Worm (Caenorhabditis elegans) whole organism, early embryonic: ENCODE results near the gene smrd-1.

Source experiments
- aly-1 ChIP-seq: sonication (generic microtip); optimal IDR thresholded peaks from 2 replicates; lab custom pipeline; 2016; ENCODE audit warnings: missing genetic modification characterization, missing compliant biosample characterization
- ama-1 ChIP-seq: fragments of 150-350 bp; optimal IDR thresholded peaks from 2 replicates; lab custom pipeline; 2014
- ceh-13 ChIP-seq: fragments of 200-800 bp; sonication (Bioruptor generic); optimal IDR thresholded peaks from 2 replicates; lab custom pipeline; 2018; ENCODE audit warnings: mild to moderate bottlenecking, missing genetic modification characterization, missing compliant biosample characterization
- ceh-36 ChIP-seq: sonication (generic microtip); optimal IDR thresholded peaks from 2 replicates; lab custom pipeline; 2016; ENCODE audit warnings: missing genetic modification characterization, inconsistent platforms, missing compliant biosample characterization
- ets-7 ChIP-seq: sonication (generic microtip); optimal IDR thresholded peaks from 2 replicates; lab custom pipeline; 2016; ENCODE audit warnings: missing genotype, missing genetic modification characterization, missing compliant biosample characterization
- hnd-1 ChIP-seq: sonication (generic microtip); optimal IDR thresholded peaks from 2 replicates; lab custom pipeline; 2016; ENCODE audit warnings: missing genetic modification characterization, missing compliant biosample characterization
- scrt-1 ChIP-seq: fragments of 200-800 bp; sonication (Bioruptor generic); IDR thresholded peaks from 2 replicates; pipeline ENCODE4 v1.3.6; 2022; ENCODE audit warnings: missing genetic modification characterization, missing compliant biosample characterization
- sea-1 ChIP-seq: fragments of 200-800 bp; sonication (Bioruptor generic); conservative IDR thresholded peaks from 2 replicates; pipeline ENCODE4 v1.3.6; 2022; ENCODE audit warnings: missing genetic modification characterization, missing compliant biosample characterization
- tbx-11 ChIP-seq: fragments of 200-800 bp; sonication (Bioruptor generic); IDR thresholded peaks from 2 replicates; pipeline ENCODE4 v1.3.6; 2022; ENCODE audit warnings: missing genetic modification characterization, missing compliant biosample characterization
- tbx-37 ChIP-seq: fragments of 200-800 bp; sonication (Bioruptor generic); conservative IDR thresholded peaks from 2 replicates; pipeline ENCODE4 v1.3.6; 2022; ENCODE audit warnings: missing genetic modification reagents, missing genetic modification characterization, missing compliant biosample characterization
- tra-4 ChIP-seq: sonication (generic microtip); optimal IDR thresholded peaks from 2 replicates; lab custom pipeline; 2017; ENCODE audit warnings: missing genetic modification characterization, missing compliant biosample characterization

DNA sequence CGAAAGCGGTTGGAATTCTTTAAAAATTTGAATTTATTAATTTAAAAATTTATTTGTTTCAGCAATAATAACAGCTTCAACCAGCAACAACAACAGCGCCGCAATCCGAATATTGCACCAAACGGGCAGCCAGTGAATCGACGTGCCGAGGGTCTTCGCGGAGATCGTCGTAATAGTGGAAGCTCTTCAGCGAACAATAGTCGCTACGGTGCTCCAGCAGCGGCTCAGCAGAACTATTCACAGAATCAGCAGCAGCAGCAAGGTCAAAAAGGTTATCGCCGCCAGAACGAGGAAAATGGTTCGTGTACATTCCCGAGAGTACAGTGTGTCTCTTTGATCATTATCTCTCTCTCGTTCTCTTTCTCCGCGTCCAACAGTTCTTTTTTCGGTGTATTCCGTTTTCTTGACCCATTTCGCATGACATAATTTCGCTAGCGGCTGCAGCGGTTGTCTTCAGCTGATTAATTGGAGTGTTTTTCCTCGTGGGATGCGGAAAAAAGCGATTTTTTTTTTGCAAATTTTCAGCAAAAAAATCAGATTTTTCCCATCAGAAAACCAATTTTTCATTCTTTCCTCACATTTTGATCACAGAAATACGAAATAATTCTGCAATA lies 27.3 kb upstream of the smrd-1 start:
- TF ChIP-seq ama-1 = no peak
- TF ChIP-seq scrt-1 = no peak
- no peak for TF ChIP-seq sea-1
- TF ChIP-seq ceh-36 (tag; lab: Kevin White, UChicago) = no peak
- no peak for TF ChIP-seq hnd-1 (tag; lab: Kevin White, UChicago)
- TF ChIP-seq tra-4 = no peak
- no peak for TF ChIP-seq aly-1 (tag; lab: Kevin White, UChicago)
- no peak for TF ChIP-seq ceh-13 (GFP tag; lab: Kevin White, UChicago)
- TF ChIP-seq ets-7 (tag; lab: Kevin White, UChicago) = no peak
- TF ChIP-seq tbx-37 = no peak
- TF ChIP-seq tbx-11 (GFP tag; lab: Robert Waterston, UW) = no peak
